Fruit fly (Drosophila melanogaster) whole organism, embryonic: ENCODE results near the gene H2.0.

Source experiments
- CG10147 ChIP-seq: fragments of 200-800 bp; sonication (Bioruptor generic); optimal IDR thresholded peaks from 2 replicates; lab custom pipeline; 2019; ENCODE audit warnings: missing biosample characterization, mild to moderate bottlenecking, missing genetic modification characterization, moderate library complexity
- CG10274 ChIP-seq: fragments of 200-800 bp; sonication (Bioruptor generic); optimal IDR thresholded peaks from 3 replicates; lab custom pipeline; 2017; ENCODE audit warnings: missing biosample characterization, mild to moderate bottlenecking, missing genetic modification characterization
- CG10979 ChIP-seq: fragments of 200-800 bp; sonication (Bioruptor generic); optimal IDR thresholded peaks from 2 replicates; lab custom pipeline; 2018; ENCODE audit warnings: missing biosample characterization, mild to moderate bottlenecking, missing genetic modification characterization, moderate library complexity
- CG11085 ChIP-seq: fragments of 200-800 bp; sonication (Bioruptor generic); IDR thresholded peaks from 2 replicates; pipeline ENCODE4 v1.3.6; 2022; ENCODE audit warnings: missing biosample characterization, missing genetic modification characterization
- CG11504 ChIP-seq: fragments of 200-800 bp; sonication (Bioruptor generic); optimal IDR thresholded peaks from 3 replicates; lab custom pipeline; 2019; ENCODE audit warnings: missing biosample characterization, mild to moderate bottlenecking, missing genetic modification characterization, moderate library complexity
- CG11696 ChIP-seq: fragments of 200-800 bp; sonication (Bioruptor generic); IDR thresholded peaks from 2 replicates; pipeline ENCODE4 v1.3.6; 2022; ENCODE audit warnings: missing biosample characterization, missing genetic modification characterization
- CG12659 ChIP-seq: fragments of 200-800 bp; sonication (Bioruptor generic); optimal IDR thresholded peaks from 3 replicates; lab custom pipeline; 2017; ENCODE audit warnings: mild to moderate bottlenecking, missing biosample characterization, missing genetic modification reagents, missing genetic modification characterization
- CG13123 ChIP-seq: fragments of 200-800 bp; sonication (Bioruptor generic); optimal IDR thresholded peaks from 2 replicates; lab custom pipeline; 2016; ENCODE audit warnings: missing biosample characterization, missing genetic modification characterization
- CG1602 ChIP-seq: fragments of 200-800 bp; sonication (Bioruptor generic); optimal IDR thresholded peaks from 3 replicates; lab custom pipeline; 2016; ENCODE audit warnings: missing biosample characterization, missing genetic modification characterization
- CG17829 ChIP-seq: fragments of 200-800 bp; optimal IDR thresholded peaks from 2 replicates; lab custom pipeline; 2019; ENCODE audit warnings: missing biosample characterization, mild to moderate bottlenecking, missing genetic modification characterization, moderate library complexity
- CG18262 ChIP-seq: fragments of 200-800 bp; optimal IDR thresholded peaks from 3 replicates; lab custom pipeline; 2019; ENCODE audit warnings: missing biosample characterization, mild to moderate bottlenecking, missing genetic modification characterization, moderate library complexity
- CG2129 ChIP-seq: fragments of 200-800 bp; sonication (Bioruptor generic); IDR thresholded peaks from 2 replicates; pipeline ENCODE4 v1.3.6; 2022; ENCODE audit warnings: missing biosample characterization, missing genetic modification characterization; ENCODE audit not compliant: partially characterized antibody
- CG30403 ChIP-seq: fragments of 200-800 bp; sonication (Bioruptor generic); optimal IDR thresholded peaks from 3 replicates; lab custom pipeline; 2016; ENCODE audit warnings: missing biosample characterization, missing genetic modification characterization
- CG32532 ChIP-seq: fragments of 200-800 bp; sonication (Bioruptor generic); IDR thresholded peaks from 2 replicates; pipeline ENCODE4 v1.3.6; 2022; ENCODE audit warnings: missing biosample characterization, missing genetic modification characterization
- CG6272 ChIP-seq: fragments of 200-800 bp; sonication (Bioruptor generic); IDR thresholded peaks from 2 replicates; pipeline ENCODE4 v1.3.6; 2022; ENCODE audit warnings: missing biosample characterization, missing genetic modification characterization
- CG6813 ChIP-seq: fragments of 200-800 bp; sonication (Bioruptor generic); optimal IDR thresholded peaks from 2 replicates; lab custom pipeline; 2017; ENCODE audit warnings: missing biosample characterization, missing genetic modification characterization, mild to moderate bottlenecking, moderate library complexity, missing genetic modification reagents
- CG7745 ChIP-seq: fragments of 200-800 bp; sonication (Bioruptor generic); optimal IDR thresholded peaks from 2 replicates; lab custom pipeline; 2018; ENCODE audit warnings: missing biosample characterization, mild to moderate bottlenecking, missing genetic modification characterization, moderate library complexity
- CG7987 ChIP-seq: fragments of 200-800 bp; sonication (Bioruptor generic); optimal IDR thresholded peaks from 2 replicates; lab custom pipeline; 2018; ENCODE audit warnings: missing biosample characterization, mild to moderate bottlenecking, missing genetic modification characterization, moderate library complexity
- Camta ChIP-seq: fragments of 200-800 bp; sonication (Bioruptor generic); optimal IDR thresholded peaks from 2 replicates; lab custom pipeline; 2016; ENCODE audit warnings: missing biosample characterization, missing genetic modification characterization
- Dip3 ChIP-seq: fragments of 200-800 bp; sonication (Bioruptor generic); optimal IDR thresholded peaks from 3 replicates; lab custom pipeline; 2016; ENCODE audit warnings: missing biosample characterization, missing genetic modification characterization
- Doc2 ChIP-seq: fragments of 200-800 bp; sonication (Bioruptor generic); IDR thresholded peaks from 2 replicates; pipeline ENCODE4 v1.3.6; 2022; ENCODE audit warnings: missing biosample characterization, missing genetic modification characterization
- Dref ChIP-seq: fragments of 200-800 bp; sonication (Bioruptor generic); IDR thresholded peaks from 2 replicates; pipeline ENCODE4 v1.3.6; 2022; ENCODE audit warnings: missing biosample characterization, missing genetic modification characterization
- Fer1 ChIP-seq: fragments of 200-800 bp; sonication (Bioruptor generic); optimal IDR thresholded peaks from 2 replicates; lab custom pipeline; 2017; ENCODE audit warnings: missing biosample characterization, mild to moderate bottlenecking, missing genetic modification characterization
- Fer2 ChIP-seq: fragments of 200-800 bp; sonication (Bioruptor generic); optimal IDR thresholded peaks from 2 replicates; lab custom pipeline; 2018; ENCODE audit warnings: missing biosample characterization, mild to moderate bottlenecking, missing genetic modification characterization, moderate library complexity
- Gug ChIP-seq: fragments of 200-800 bp; sonication (Bioruptor generic); IDR thresholded peaks from 4 replicates; pipeline ENCODE4 v1.3.6; 2022; ENCODE audit warnings: missing biosample characterization, missing genetic modification characterization
- HLH3B ChIP-seq: fragments of 200-800 bp; sonication (Bioruptor generic); IDR thresholded peaks from 2 replicates; pipeline ENCODE4 v1.3.6; 2022; ENCODE audit warnings: missing biosample characterization, missing genetic modification characterization
- Hr78 ChIP-seq, 2 experiments: fragments of 200-800 bp in 1 of 2; fragments of >200 bp in 1 of 2; sonication (Bioruptor generic) in 1 of 2; optimal IDR thresholded peaks; 2 replicates each; lab custom pipeline; 2017 to 2019; ENCODE audit warnings: missing biosample characterization in 2 of 2, missing genetic modification characterization in 2 of 2, mild to moderate bottlenecking in 1 of 2, moderate library complexity in 1 of 2
- MESR4 ChIP-seq: fragments of 200-800 bp; sonication (Bioruptor generic); optimal IDR thresholded peaks from 2 replicates; lab custom pipeline; 2018; ENCODE audit warnings: missing biosample characterization, mild to moderate bottlenecking, missing genetic modification characterization, moderate library complexity
- NC2α ChIP-seq: fragments of 200-800 bp; sonication (Bioruptor generic); optimal IDR thresholded peaks from 2 replicates; lab custom pipeline; 2016; ENCODE audit warnings: missing biosample characterization, missing genetic modification characterization
- Nf-YC ChIP-seq: fragments of 200-800 bp; optimal IDR thresholded peaks from 3 replicates; lab custom pipeline; 2019; ENCODE audit warnings: missing biosample characterization, mild to moderate bottlenecking, missing genetic modification characterization, moderate library complexity
- Oaz ChIP-seq: fragments of 200-800 bp; sonication (Bioruptor generic); IDR thresholded peaks from 2 replicates; pipeline ENCODE4 v1.3.6; 2022; ENCODE audit warnings: missing biosample characterization, missing genetic modification characterization
- Xrp1 ChIP-seq: fragments of 200-800 bp; sonication (Bioruptor generic); IDR thresholded peaks from 2 replicates; pipeline ENCODE4 v1.3.6; 2022; ENCODE audit warnings: missing biosample characterization, missing genetic modification characterization
- abd-A ChIP-seq: fragments of 200-800 bp; sonication (Bioruptor generic); optimal IDR thresholded peaks from 3 replicates; lab custom pipeline; 2019; ENCODE audit warnings: missing biosample characterization, mild to moderate bottlenecking, missing genetic modification characterization, moderate library complexity
- ara ChIP-seq: fragments of 200-800 bp; sonication (Bioruptor generic); IDR thresholded peaks from 2 replicates; pipeline ENCODE4 v1.3.6; 2022; ENCODE audit warnings: missing biosample characterization, missing genetic modification characterization
- bbx ChIP-seq: fragments of 200-800 bp; sonication (Bioruptor generic); IDR thresholded peaks from 2 replicates; pipeline ENCODE4 v1.3.6; 2022; ENCODE audit warnings: missing biosample characterization, missing genetic modification characterization; ENCODE audit not compliant: partially characterized antibody
- crp ChIP-seq, 2 experiments: fragments of 200-800 bp; sonication (Bioruptor generic); optimal IDR thresholded peaks; 2 replicates in 1 of 2; 3 replicates in 1 of 2; lab custom pipeline; 2017; ENCODE audit warnings: missing biosample characterization in 2 of 2, missing genetic modification characterization in 2 of 2, mild to moderate bottlenecking in 1 of 2, moderate library complexity in 1 of 2
- emc ChIP-seq: fragments of 200-800 bp; sonication (Bioruptor generic); optimal IDR thresholded peaks from 2 replicates; lab custom pipeline; 2016; ENCODE audit warnings: missing biosample characterization, missing genetic modification characterization
- ewg ChIP-seq: fragments of 200-800 bp; sonication (Bioruptor generic); optimal IDR thresholded peaks from 3 replicates; lab custom pipeline; 2017; ENCODE audit warnings: mild to moderate bottlenecking, missing biosample characterization, missing genetic modification reagents, missing genetic modification characterization
- fru ChIP-seq: fragments of >200 bp; optimal IDR thresholded peaks from 2 replicates; lab custom pipeline; 2017
- hkb ChIP-seq, 2 experiments: fragments of 200-800 bp in 1 of 2; fragments of >200 bp in 1 of 2; sonication (Bioruptor generic) in 1 of 2; IDR thresholded peaks in 1 of 2; optimal IDR thresholded peaks in 1 of 2; 2 replicates each; pipeline versions ENCODE4 v1.3.6 to Lab custom; 2017 to 2022; ENCODE audit warnings: missing biosample characterization in 1 of 2, missing genetic modification characterization in 1 of 2
- ken ChIP-seq: fragments of 200-800 bp; sonication (Bioruptor generic); IDR thresholded peaks from 3 replicates; pipeline ENCODE4 v1.3.6; 2022; ENCODE audit warnings: missing biosample characterization, missing genetic modification characterization
- lilli ChIP-seq: fragments of 200-800 bp; sonication (Bioruptor generic); optimal IDR thresholded peaks from 3 replicates; lab custom pipeline; 2016; ENCODE audit warnings: missing biosample characterization, missing genetic modification characterization
- otp ChIP-seq: fragments of 200-800 bp; sonication (Bioruptor generic); IDR thresholded peaks from 3 replicates; pipeline ENCODE4, ENCODE4 v1.3.6; 2022; ENCODE audit warnings: missing biosample characterization, missing genetic modification characterization
- pb ChIP-seq: fragments of 200-800 bp; sonication (Bioruptor generic); optimal IDR thresholded peaks from 3 replicates; lab custom pipeline; 2016; ENCODE audit warnings: missing biosample characterization, missing genetic modification characterization
- scrt ChIP-seq: fragments of 200-800 bp; sonication (Bioruptor generic); optimal IDR thresholded peaks from 2 replicates; lab custom pipeline; 2018; ENCODE audit warnings: missing biosample characterization, mild to moderate bottlenecking, missing genetic modification characterization, moderate library complexity
- shn ChIP-seq: fragments of 200-800 bp; sonication (Bioruptor generic); optimal IDR thresholded peaks from 3 replicates; lab custom pipeline; 2016; ENCODE audit warnings: missing biosample characterization, missing genetic modification characterization
- tap ChIP-seq: fragments of 200-800 bp; optimal IDR thresholded peaks from 3 replicates; lab custom pipeline; 2019; ENCODE audit warnings: missing biosample characterization, mild to moderate bottlenecking, missing genetic modification characterization, moderate library complexity
- trem ChIP-seq: fragments of 200-800 bp; optimal IDR thresholded peaks from 3 replicates; lab custom pipeline; 2019; ENCODE audit warnings: missing biosample characterization, mild to moderate bottlenecking, missing genetic modification characterization, moderate library complexity
- tx ChIP-seq: fragments of 200-800 bp; sonication (Bioruptor generic); optimal IDR thresholded peaks from 2 replicates; lab custom pipeline; 2016; ENCODE audit warnings: missing biosample characterization, missing genetic modification characterization

Gene H2.0

DNA sequence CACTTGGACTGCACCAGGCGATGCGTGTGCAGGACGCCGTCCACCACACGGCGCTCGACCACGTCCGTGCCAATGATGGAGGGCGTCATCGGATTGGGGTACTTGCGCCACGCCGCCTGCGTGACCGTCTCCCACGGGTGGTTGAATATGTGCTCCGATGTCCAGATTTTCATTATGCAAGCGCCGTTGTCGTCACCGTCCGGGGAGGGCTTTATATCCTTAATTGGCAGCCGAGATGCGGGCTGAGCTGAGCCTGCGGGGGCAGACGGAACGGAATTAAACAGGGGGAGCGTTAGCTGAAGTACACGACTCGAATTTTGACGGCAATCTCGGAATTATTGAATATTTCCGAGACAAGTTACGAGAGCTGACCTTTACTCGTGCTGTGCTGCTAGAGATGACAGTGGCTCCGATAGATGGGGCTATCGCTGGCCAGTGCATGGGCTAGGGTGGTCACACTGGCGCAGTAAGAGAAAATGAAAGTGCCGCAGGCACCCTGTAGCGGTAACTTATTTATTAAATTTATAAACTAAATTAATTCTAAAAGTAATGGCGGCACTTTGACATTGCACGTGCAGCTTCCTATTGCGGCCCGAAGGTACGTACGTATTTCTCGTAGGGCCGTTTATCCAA, 28.4 kb upstream of the H2.0 start, which contains the start of gene IPIP (continued):
- TF ChIP-seq hkb (optimal IDR thresholded peaks at IDR 0.05; lab: Kevin White, UChicago) (no peak), hkb (GFP tag; IDR thresholded peaks at IDR 0.05; lab: Robert Waterston, UW) (peak; percentile 34; the same call in 1 of the 2 replicates), CG2129 (GFP tag; lab: Robert Waterston, UW) (peak; percentile 41), NC2α (GFP tag; lab: Kevin White, UChicago) (no peak), Fer2 (tag; lab: Kevin White, UChicago) (no peak), CG17829 (tag; lab: Kevin White, UChicago) (peak; percentile 44), Nf-YC (peak; percentile 27), lilli (peak; percentile 34), Dip3 (GFP tag; lab: Kevin White, UChicago) (no peak), CG6813 (GFP tag; lab: Kevin White, UChicago) (no peak), Dref (GFP tag; lab: Robert Waterston, UW) (peak; percentile 79), crp (GFP tag; optimal IDR thresholded peaks at IDR 0.05; lab: Kevin White, UChicago) (peak in 1 of 2 experiments; percentile 73), CG7987 (GFP tag; lab: Kevin White, UChicago) (peak; percentile 54), pb (GFP tag; lab: Kevin White, UChicago) (no peak), CG12659 (GFP tag; lab: Kevin White, UChicago) (peak; percentile 65), abd-A (no peak), Gug (peak; percentile 63; the same call in 1 of the 4 replicates), fru (no peak), CG1602 (GFP tag; lab: Kevin White, UChicago) (no peak), CG7745 (no peak), Doc2 (GFP tag; lab: Robert Waterston, UW) (no peak), CG6272 (GFP tag; lab: Robert Waterston, UW) (peak; percentile 63), ara (GFP tag; lab: Robert Waterston, UW) (peak; percentile 32; the same call in 1 of the 2 replicates), scrt (GFP tag; lab: Kevin White, UChicago) (no peak), Oaz (no peak), CG13123 (GFP tag; lab: Kevin White, UChicago) (no peak), emc (GFP tag; lab: Kevin White, UChicago) (no peak), CG11085 (GFP tag; lab: Robert Waterston, UW) (0 out of 2 replicates have a peak, but pooled peaks have one; percentile 37), tap (tag; lab: Kevin White, UChicago) (no peak), CG10147 (GFP tag; lab: Kevin White, UChicago) (no peak), CG11696 (GFP tag; lab: Robert Waterston, UW) (no peak), otp (GFP tag; lab: Robert Waterston, UW) (peak; percentile 34; the same call in 1 of the 3 replicates), HLH3B (GFP tag; lab: Robert Waterston, UW) (no peak), MESR4 (peak; percentile 91), ewg (GFP tag; lab: Kevin White, UChicago) (peak; percentile 12), trem (peak; percentile 36), shn (GFP tag; lab: Kevin White, UChicago) (no peak), CG18262 (tag; lab: Kevin White, UChicago) (peak; percentile 12), Camta (GFP tag; lab: Kevin White, UChicago) (no peak), CG11504 (no peak), CG32532 (GFP tag; lab: Robert Waterston, UW) (peak; percentile 67), Xrp1 (GFP tag; lab: Robert Waterston, UW) (no peak), CG10274 (no peak), CG30403 (peak; percentile 26), bbx (GFP tag; lab: Robert Waterston, UW) (peak; percentile 87), ken (no peak), Hr78 (GFP tag; optimal IDR thresholded peaks at IDR 0.05; lab: Kevin White, UChicago) (peak in 1 of 2 experiments; percentile 84), CG10979 (tag; lab: Kevin White, UChicago) (peak; percentile 0), Fer1 (GFP tag; lab: Kevin White, UChicago) (peak; percentile 4), tx (GFP tag; lab: Kevin White, UChicago) (no peak)
